Fruit fly (Drosophila melanogaster): ENCODE measurements around the gene CG12071.

The CG12071 gene

DNA sequence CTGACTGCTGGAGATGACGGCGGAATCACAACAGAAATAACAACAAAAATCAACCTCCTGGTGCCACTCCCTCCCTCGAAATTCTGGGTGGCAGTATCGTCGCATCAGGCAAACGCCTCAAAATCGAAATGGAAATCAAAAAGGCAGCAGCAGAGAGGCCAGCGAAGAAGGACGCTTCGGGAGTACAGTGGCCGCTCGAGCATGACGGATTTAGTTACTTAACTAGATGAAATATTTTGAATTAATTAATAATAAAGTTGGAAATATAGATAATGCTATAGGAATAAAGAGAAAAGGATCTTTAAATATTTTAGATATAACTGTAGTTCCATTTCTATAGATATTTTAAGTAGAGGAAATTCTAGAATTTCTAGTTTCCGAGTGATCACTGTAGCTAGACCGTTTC lies 15.5 kb downstream of the CG12071 start (continued):
- no peak for TF ChIP-seq fd3F (GFP tag; optimal IDR thresholded peaks at IDR 0.05)
- TF ChIP-seq rib (GFP tag; IDR thresholded peaks at IDR 0.05): no peak
- TF ChIP-seq CG4404 (GFP tag; IDR thresholded peaks at IDR 0.05): peak; percentile 51
- TF ChIP-seq Asciz (GFP tag; optimal IDR thresholded peaks at IDR 0.05): no peak
- peak; percentile 98 for TF ChIP-seq grau (tag; optimal IDR thresholded peaks at IDR 0.05)
- TF ChIP-seq vvl (GFP tag; IDR thresholded peaks at IDR 0.05): no peak
- no peak for TF ChIP-seq CG17612 (GFP tag; IDR thresholded peaks at IDR 0.05)
- peak; percentile 55 for TF ChIP-seq CoRest (tag; optimal IDR thresholded peaks at IDR 0.05)
- TF ChIP-seq CG1647 (GFP tag; optimal IDR thresholded peaks at IDR 0.05): no peak
- TF ChIP-seq CG7745 (tag; optimal IDR thresholded peaks at IDR 0.05): no peak
- TF ChIP-seq BEAF-32 (GFP tag; optimal IDR thresholded peaks at IDR 0.05): no peak
- no peak for TF ChIP-seq btn (GFP tag; optimal IDR thresholded peaks at IDR 0.05)
- TF ChIP-seq CG7839 (tag; optimal IDR thresholded peaks at IDR 0.05): peak; percentile 48
- TF ChIP-seq hbn (GFP tag; IDR thresholded peaks at IDR 0.05; ENCODE audit: partially characterized antibody): no peak
- no peak for TF ChIP-seq cato (GFP tag; optimal IDR thresholded peaks at IDR 0.05; ENCODE audit: borderline replicate concordance)
- no peak for TF ChIP-seq Aef1 (GFP tag; IDR thresholded peaks at IDR 0.05)
- TF ChIP-seq usp (GFP tag; optimal IDR thresholded peaks at IDR 0.05): no peak
- TF ChIP-seq Lpt (GFP tag; optimal IDR thresholded peaks at IDR 0.05): no peak
- TF ChIP-seq en (GFP tag; optimal IDR thresholded peaks at IDR 0.05): no peak
- no peak for TF ChIP-seq lmd (GFP tag; IDR thresholded peaks at IDR 0.05)
- peak; percentile 41 for TF ChIP-seq CG14710 (tag; optimal IDR thresholded peaks at IDR 0.05)
- TF ChIP-seq CG14441 (GFP tag; IDR thresholded peaks at IDR 0.05): no peak
- peak; percentile 59 for TF ChIP-seq CG2678 (tag; optimal IDR thresholded peaks at IDR 0.05)
- no peak for TF ChIP-seq CG32532 (GFP tag; IDR thresholded peaks at IDR 0.05)
- no peak for TF ChIP-seq gfzf (GFP tag; optimal IDR thresholded peaks at IDR 0.05)
- no peak for TF ChIP-seq bbx (GFP tag; IDR thresholded peaks at IDR 0.05; ENCODE audit: partially characterized antibody)
- TF ChIP-seq CG10543 (GFP tag; optimal IDR thresholded peaks at IDR 0.05): no peak
- no peak for TF ChIP-seq dpn (GFP tag; optimal IDR thresholded peaks at IDR 0.05)
- no peak for TF ChIP-seq oc (tag; optimal IDR thresholded peaks at IDR 0.05)
- TF ChIP-seq Dip2 (GFP tag; IDR thresholded peaks at IDR 0.05): no peak
- TF ChIP-seq CG7928 (GFP tag; optimal IDR thresholded peaks at IDR 0.05): no peak
- no peak for TF ChIP-seq gt (GFP tag; IDR thresholded peaks at IDR 0.05)
- TF ChIP-seq ERR (GFP tag; optimal IDR thresholded peaks at IDR 0.05): no peak
- TF ChIP-seq Atf6 (GFP tag; IDR thresholded peaks at IDR 0.05): no peak
- peak; percentile 10 for TF ChIP-seq CG1602 (GFP tag; optimal IDR thresholded peaks at IDR 0.05)
- TF ChIP-seq CG2202 (tag; optimal IDR thresholded peaks at IDR 0.05): no peak
- no peak for TF ChIP-seq CG17186 (GFP tag; optimal IDR thresholded peaks at IDR 0.05)
- no peak for TF ChIP-seq CTCF (GFP tag; optimal IDR thresholded peaks at IDR 0.05)
- no peak for TF ChIP-seq CG6175 (GFP tag; IDR thresholded peaks at IDR 0.05)
- no peak for TF ChIP-seq CG9609 (GFP tag; optimal IDR thresholded peaks at IDR 0.05)
- no peak for TF ChIP-seq Ets97D (GFP tag; optimal IDR thresholded peaks at IDR 0.05)
- no peak for TF ChIP-seq Sin3A (optimal IDR thresholded peaks at IDR 0.05)
- TF ChIP-seq GATAe (GFP tag; conservative IDR thresholded peaks at IDR 0.05): no peak
- no peak for TF ChIP-seq MESR4 (GFP tag; optimal IDR thresholded peaks at IDR 0.05)
- TF ChIP-seq HmgD (GFP tag; optimal IDR thresholded peaks at IDR 0.05): no peak
- no peak for TF ChIP-seq toy (GFP tag; IDR thresholded peaks at IDR 0.05)
- TF ChIP-seq da (GFP tag; optimal IDR thresholded peaks at IDR 0.05): no peak
- TF ChIP-seq CG9876 (GFP tag; optimal IDR thresholded peaks at IDR 0.05): no peak
- TF ChIP-seq dm (GFP tag; optimal IDR thresholded peaks at IDR 0.05): no peak
- no peak for TF ChIP-seq ash1 (GFP tag; optimal IDR thresholded peaks at IDR 0.05)
- TF ChIP-seq Gug (GFP tag; IDR thresholded peaks at IDR 0.05): no peak
- peak; percentile 58 for TF ChIP-seq gem (tag; optimal IDR thresholded peaks at IDR 0.05)
- TF ChIP-seq CG3407 (GFP tag; optimal IDR thresholded peaks at IDR 0.05): peak; percentile 23
- no peak for TF ChIP-seq CG6765 (GFP tag; optimal IDR thresholded peaks at IDR 0.05)
